Worm (Caenorhabditis elegans): Measurements from ENCODE around the gene C06H2.7.

ce11 chrV:11161791-11162190 lies 17.2 kb upstream of the C06H2.7 start, which contains the start of gene srg-41:
- no peak for TF ChIP-seq tbx-8 (GFP tag; optimal IDR thresholded peaks at IDR 0.05)
- no peak for TF ChIP-seq flh-1 (GFP tag; optimal IDR thresholded peaks at IDR 0.05)
- no peak for TF ChIP-seq ceh-39 (tag; optimal IDR thresholded peaks at IDR 0.05)
- TF ChIP-seq nhr-12 (tag; optimal IDR thresholded peaks at IDR 0.05): no peak
- no peak for TF ChIP-seq nhr-2 (tag; optimal IDR thresholded peaks at IDR 0.05)
